Worm (Caenorhabditis elegans) whole organism, late embryonic: Measurements from ENCODE around the gene F28C6.5.

Experiments used
- C08G9.2 ChIP-seq: sonication (generic microtip); optimal IDR thresholded peaks from 2 replicates; lab custom pipeline; 2016; ENCODE audit warnings: mild to moderate bottlenecking, missing genetic modification characterization, moderate library complexity, missing compliant biosample characterization
- F13H6.1 ChIP-seq: sonication (generic microtip); optimal IDR thresholded peaks from 2 replicates; lab custom pipeline; 2016; ENCODE audit warnings: missing genetic modification characterization, missing compliant biosample characterization
- K02D7.2 ChIP-seq: sonication (generic microtip); optimal IDR thresholded peaks from 2 replicates; lab custom pipeline; 2017; ENCODE audit warnings: mild to moderate bottlenecking, missing genetic modification characterization, missing compliant biosample characterization
- K09A11.1 ChIP-seq: sonication (generic microtip); optimal IDR thresholded peaks from 2 replicates; lab custom pipeline; 2017; ENCODE audit warnings: antibody characterized with exemption, mild to moderate bottlenecking, missing genetic modification characterization, missing compliant biosample characterization; ENCODE audit not compliant: insufficient read depth
- Y22D7AL.16 ChIP-seq: sonication (generic microtip); optimal IDR thresholded peaks from 2 replicates; lab custom pipeline; 2016; ENCODE audit warnings: missing genetic modification characterization, missing compliant biosample characterization
- ahr-1 ChIP-seq: sonication (generic microtip); optimal IDR thresholded peaks from 2 replicates; lab custom pipeline; 2016; ENCODE audit warnings: missing genetic modification characterization, missing compliant biosample characterization
- ama-1 ChIP-seq: fragments of 150-350 bp; optimal IDR thresholded peaks from 2 replicates; lab custom pipeline; 2014
- ceh-18 ChIP-seq: sonication (generic microtip); optimal IDR thresholded peaks from 2 replicates; lab custom pipeline; 2016; ENCODE audit warnings: missing genetic modification characterization, missing compliant biosample characterization
- ceh-19 ChIP-seq: fragments of 200-800 bp; sonication (Bioruptor generic); optimal IDR thresholded peaks from 2 replicates; lab custom pipeline; 2018; ENCODE audit warnings: mild to moderate bottlenecking, missing genetic modification characterization, missing compliant biosample characterization
- ceh-22 ChIP-seq: sonication (generic microtip); optimal IDR thresholded peaks from 2 replicates; lab custom pipeline; 2017; ENCODE audit warnings: missing biosample characterization, missing genetic modification characterization
- ceh-24 ChIP-seq: sonication (generic microtip); optimal IDR thresholded peaks from 2 replicates; lab custom pipeline; 2016; ENCODE audit warnings: mild to moderate bottlenecking, missing genetic modification characterization, missing compliant biosample characterization
- ceh-30 ChIP-seq: fragments of 150-350 bp; optimal IDR thresholded peaks from 2 replicates; lab custom pipeline; 2014; ENCODE audit warnings: missing biosample characterization, missing genetic modification characterization
- ceh-31 ChIP-seq: sonication (generic microtip); optimal IDR thresholded peaks from 2 replicates; lab custom pipeline; 2016; ENCODE audit warnings: missing genetic modification characterization, missing compliant biosample characterization
- ceh-45 ChIP-seq: fragments of 200-800 bp; sonication (Bioruptor generic); IDR thresholded peaks from 2 replicates; pipeline ENCODE4 v1.3.6; 2022; ENCODE audit warnings: missing genetic modification reagents, missing genetic modification characterization, missing compliant biosample characterization
- ceh-48 ChIP-seq: sonication (generic microtip); optimal IDR thresholded peaks from 2 replicates; lab custom pipeline; 2016; ENCODE audit warnings: missing genetic modification characterization, inconsistent platforms, missing compliant biosample characterization
- ceh-9 ChIP-seq: sonication (generic microtip); optimal IDR thresholded peaks from 2 replicates; lab custom pipeline; 2016; ENCODE audit warnings: mild to moderate bottlenecking, missing genetic modification characterization, inconsistent platforms, missing compliant biosample characterization
- che-1 ChIP-seq: sonication (generic microtip); optimal IDR thresholded peaks from 2 replicates; lab custom pipeline; 2016; ENCODE audit warnings: mild to moderate bottlenecking, missing genetic modification characterization, missing compliant biosample characterization
- dmd-4 ChIP-seq: sonication (generic microtip); optimal IDR thresholded peaks from 2 replicates; lab custom pipeline; 2016; ENCODE audit warnings: borderline replicate concordance, missing genetic modification characterization, missing compliant biosample characterization
- dve-1 ChIP-seq: sonication (generic microtip); optimal IDR thresholded peaks from 2 replicates; lab custom pipeline; 2017; ENCODE audit warnings: antibody characterized with exemption, mild to moderate bottlenecking, missing genetic modification characterization, missing compliant biosample characterization
- elt-2 ChIP-seq: sonication (generic microtip); optimal IDR thresholded peaks from 2 replicates; lab custom pipeline; 2016; ENCODE audit warnings: missing genetic modification reagents, missing genetic modification characterization, missing compliant biosample characterization
- ets-4 ChIP-seq: sonication (generic microtip); optimal IDR thresholded peaks from 2 replicates; lab custom pipeline; 2016; ENCODE audit warnings: missing genetic modification characterization, missing compliant biosample characterization
- eyg-1 ChIP-seq: sonication (generic microtip); optimal IDR thresholded peaks from 2 replicates; lab custom pipeline; 2016; ENCODE audit warnings: missing genotype, missing genetic modification characterization, missing compliant biosample characterization
- fax-1 ChIP-seq: sonication (generic microtip); optimal IDR thresholded peaks from 2 replicates; lab custom pipeline; 2016; ENCODE audit warnings: missing genotype, missing genetic modification characterization, missing compliant biosample characterization
- fkh-10 ChIP-seq: fragments of 150-350 bp; optimal IDR thresholded peaks from 2 replicates; lab custom pipeline; 2014; ENCODE audit warnings: missing biosample characterization, missing genetic modification reagents, missing genetic modification characterization
- hlh-13 ChIP-seq: fragments of 200-800 bp; sonication (Bioruptor generic); optimal IDR thresholded peaks from 2 replicates; lab custom pipeline; 2018; ENCODE audit warnings: mild to moderate bottlenecking, missing genetic modification characterization, missing compliant biosample characterization
- hlh-30 ChIP-seq: sonication (generic microtip); optimal IDR thresholded peaks from 2 replicates; lab custom pipeline; 2017; ENCODE audit warnings: antibody characterized with exemption, missing genetic modification characterization, missing compliant biosample characterization; ENCODE audit not compliant: insufficient read depth
- hlh-8 ChIP-seq: sonication (generic microtip); optimal IDR thresholded peaks from 2 replicates; lab custom pipeline; 2016; ENCODE audit warnings: missing genotype, missing genetic modification characterization, missing compliant biosample characterization
- lim-6 ChIP-seq: sonication (generic microtip); optimal IDR thresholded peaks from 2 replicates; lab custom pipeline; 2016; ENCODE audit warnings: missing genetic modification characterization, missing compliant biosample characterization
- mec-3 ChIP-seq: sonication (generic microtip); optimal IDR thresholded peaks from 2 replicates; lab custom pipeline; 2016; ENCODE audit warnings: borderline replicate concordance, missing genetic modification characterization, missing compliant biosample characterization
- nfya-1 ChIP-seq: sonication (generic microtip); optimal IDR thresholded peaks from 2 replicates; lab custom pipeline; 2017; ENCODE audit warnings: missing genetic modification characterization, mild to moderate bottlenecking, missing compliant biosample characterization, antibody characterized with exemption, moderate library complexity
- nhr-11 ChIP-seq: fragments of 150-350 bp; optimal IDR thresholded peaks from 2 replicates; lab custom pipeline; 2014; ENCODE audit warnings: missing biosample characterization, missing genetic modification characterization
- nhr-232 ChIP-seq: sonication (generic microtip); optimal IDR thresholded peaks from 2 replicates; lab custom pipeline; 2016; ENCODE audit warnings: missing genetic modification characterization, missing compliant biosample characterization
- odd-2 ChIP-seq: sonication (generic microtip); optimal IDR thresholded peaks from 2 replicates; lab custom pipeline; 2017; ENCODE audit warnings: antibody characterized with exemption, mild to moderate bottlenecking, missing genetic modification characterization, missing compliant biosample characterization
- pag-3 ChIP-seq: sonication (generic microtip); optimal IDR thresholded peaks from 2 replicates; lab custom pipeline; 2016; ENCODE audit warnings: missing compliant biosample characterization, missing genetic modification characterization, borderline replicate concordance
- pat-9 ChIP-seq: fragments of 200-800 bp; sonication (Bioruptor generic); optimal IDR thresholded peaks from 2 replicates; lab custom pipeline; 2018; ENCODE audit warnings: mild to moderate bottlenecking, missing genetic modification characterization, moderate library complexity, missing compliant biosample characterization
- pha-2 ChIP-seq: sonication (generic microtip); optimal IDR thresholded peaks from 2 replicates; lab custom pipeline; 2017; ENCODE audit warnings: mild to moderate bottlenecking, missing genetic modification characterization, missing compliant biosample characterization
- pha-4 ChIP-seq: fragments of 150-350 bp; optimal IDR thresholded peaks from 2 replicates; lab custom pipeline; 2018; ENCODE audit warnings: missing biosample characterization, missing genetic modification reagents, missing genetic modification characterization
- pqm-1 ChIP-seq: sonication (generic microtip); optimal IDR thresholded peaks from 2 replicates; lab custom pipeline; 2016; ENCODE audit warnings: missing genetic modification characterization, missing compliant biosample characterization
- pros-1 ChIP-seq: fragments of 150-350 bp; optimal IDR thresholded peaks from 2 replicates; lab custom pipeline; 2014; ENCODE audit warnings: missing biosample characterization, missing genetic modification reagents, missing genetic modification characterization
- rnt-1 ChIP-seq: sonication (generic microtip); optimal IDR thresholded peaks from 2 replicates; lab custom pipeline; 2016; ENCODE audit warnings: missing genetic modification characterization, missing compliant biosample characterization
- sdc-2 ChIP-seq: sonication (generic microtip); optimal IDR thresholded peaks from 2 replicates; lab custom pipeline; 2016; ENCODE audit warnings: missing genotype, missing genetic modification characterization, missing compliant biosample characterization
- sox-2 ChIP-seq: fragments of 200-800 bp; sonication (Bioruptor generic); IDR thresholded peaks from 2 replicates; pipeline ENCODE4 v1.3.6; 2022; ENCODE audit warnings: missing genetic modification reagents, missing genetic modification characterization, missing compliant biosample characterization
- sox-4 ChIP-seq: sonication (generic microtip); optimal IDR thresholded peaks from 2 replicates; lab custom pipeline; 2017; ENCODE audit warnings: mild to moderate bottlenecking, missing genetic modification characterization, inconsistent platforms, missing compliant biosample characterization
- tbx-2 ChIP-seq: sonication (generic microtip); optimal IDR thresholded peaks from 2 replicates; lab custom pipeline; 2016; ENCODE audit warnings: missing genetic modification characterization, missing compliant biosample characterization
- tbx-7 ChIP-seq: sonication (generic microtip); optimal IDR thresholded peaks from 2 replicates; lab custom pipeline; 2016; ENCODE audit warnings: missing genotype, missing genetic modification characterization, missing compliant biosample characterization
- ttx-3 ChIP-seq: sonication (generic microtip); optimal IDR thresholded peaks from 2 replicates; lab custom pipeline; 2016; ENCODE audit warnings: missing genetic modification reagents, missing genetic modification characterization, missing compliant biosample characterization
- unc-3 ChIP-seq, 2 experiments: fragments of 200-800 bp in 1 of 2; sonication (Bioruptor generic) in 1 of 2; sonication (generic microtip) in 1 of 2; conservative IDR thresholded peaks in 1 of 2; optimal IDR thresholded peaks in 1 of 2; 2 replicates each; pipeline versions ENCODE4 v1.3.6 to Lab custom; 2016 to 2022; ENCODE audit warnings: missing compliant biosample characterization in 2 of 2, missing genetic modification characterization in 2 of 2, missing genetic modification reagents in 1 of 2
- unc-42 ChIP-seq: sonication (generic microtip); optimal IDR thresholded peaks from 2 replicates; lab custom pipeline; 2016; ENCODE audit warnings: missing genotype, missing genetic modification characterization, missing compliant biosample characterization
- unc-55 ChIP-seq: sonication (generic microtip); optimal IDR thresholded peaks from 2 replicates; lab custom pipeline; 2017; ENCODE audit warnings: missing biosample characterization, missing genetic modification reagents, missing genetic modification characterization
- unc-86 ChIP-seq: sonication (generic microtip); optimal IDR thresholded peaks from 2 replicates; lab custom pipeline; 2016; ENCODE audit warnings: missing genetic modification characterization, missing compliant biosample characterization
- zip-5 ChIP-seq: sonication (generic microtip); optimal IDR thresholded peaks from 2 replicates; lab custom pipeline; 2016; ENCODE audit warnings: missing genetic modification characterization, missing compliant biosample characterization
- ztf-16 ChIP-seq: sonication (generic microtip); optimal IDR thresholded peaks from 2 replicates; lab custom pipeline; 2017; ENCODE audit warnings: missing genetic modification characterization, missing compliant biosample characterization

The F28C6.5 gene

ce11 chrII:8561227-8561626 is 38.1 kb upstream of the F28C6.5 start, which contains the start of gene iff-2:
TSS of gene iff-2 (minus strand) at chrII:8561367.
- peak; percentile 83 for TF ChIP-seq ztf-16 (tag; lab: Kevin White, UChicago)
- no peak for TF ChIP-seq nhr-232 (tag; lab: Kevin White, UChicago)
- peak; percentile 41 for TF ChIP-seq odd-2 (tag; lab: Kevin White, UChicago)
- peak; percentile 62; the same call in 1 of the 2 replicates for TF ChIP-seq ceh-45 (GFP tag; lab: Robert Waterston, UW)
- peak; percentile 72 for TF ChIP-seq pat-9
- TF ChIP-seq pha-4: no peak
- peak; percentile 76 for TF ChIP-seq unc-86
- TF ChIP-seq sox-2: peak; percentile 39; the same call in 1 of the 2 replicates
- peak; percentile 96 for TF ChIP-seq pros-1 (tag; lab: Kevin White, UChicago)
- TF ChIP-seq ceh-18: peak; percentile 99
- peak; percentile 48 for TF ChIP-seq tbx-7
- TF ChIP-seq sdc-2 (tag; lab: Kevin White, UChicago): peak; percentile 78
- TF ChIP-seq nfya-1 (tag; lab: Kevin White, UChicago): peak; percentile 97
- no peak for TF ChIP-seq ahr-1 (tag; lab: Kevin White, UChicago)
- TF ChIP-seq dmd-4 (tag; lab: Kevin White, UChicago): peak; percentile 1
- TF ChIP-seq hlh-8: peak; percentile 50
- TF ChIP-seq pha-2 (tag; lab: Kevin White, UChicago): peak; percentile 46
- no peak for TF ChIP-seq fax-1 (tag; lab: Kevin White, UChicago)
- no peak for TF ChIP-seq hlh-13 (GFP tag; lab: Kevin White, UChicago)
- TF ChIP-seq che-1 (tag; lab: Kevin White, UChicago): no peak
- TF ChIP-seq elt-2 (tag; lab: Kevin White, UChicago): peak; percentile 91
- peak; percentile 93 for TF ChIP-seq unc-42 (tag; lab: Kevin White, UChicago)
- peak; percentile 37 for TF ChIP-seq ttx-3
- TF ChIP-seq rnt-1 (tag; lab: Kevin White, UChicago): peak; percentile 95
- TF ChIP-seq dve-1 (tag; lab: Kevin White, UChicago): peak; percentile 98
- no peak for TF ChIP-seq ceh-24 (tag; lab: Kevin White, UChicago)
- peak; percentile 66 for TF ChIP-seq F13H6.1
- peak; percentile 89 for TF ChIP-seq ets-4 (tag; lab: Kevin White, UChicago)
- TF ChIP-seq ceh-9 (tag; lab: Kevin White, UChicago): no peak
- peak; percentile 49 for TF ChIP-seq ceh-48 (tag; lab: Kevin White, UChicago)
- peak; percentile 50 for TF ChIP-seq sox-4 (tag; lab: Kevin White, UChicago)
- peak; percentile 62 for TF ChIP-seq nhr-11
- TF ChIP-seq ama-1 (lab: Kevin White, UChicago): peak; percentile 51
- TF ChIP-seq zip-5 (tag; lab: Kevin White, UChicago): no peak
- TF ChIP-seq ceh-31 (tag; lab: Kevin White, UChicago): peak; percentile 95
- TF ChIP-seq ceh-19 (GFP tag; lab: Kevin White, UChicago): peak; percentile 62
- TF ChIP-seq Y22D7AL.16 (tag; lab: Kevin White, UChicago): no peak
- TF ChIP-seq K09A11.1 (tag; lab: Kevin White, UChicago): peak; percentile 80
- peak; percentile 14 for TF ChIP-seq K02D7.2 (tag; lab: Kevin White, UChicago)
- peak; percentile 59 for TF ChIP-seq fkh-10 (GFP tag; lab: Kevin White, UChicago)
- no peak for TF ChIP-seq lim-6
- TF ChIP-seq eyg-1 (tag; lab: Kevin White, UChicago): no peak
- TF ChIP-seq pag-3 (tag; lab: Kevin White, UChicago): no peak
- peak; percentile 73 for TF ChIP-seq pqm-1 (tag; lab: Kevin White, UChicago)
- peak; percentile 43; the same call in 1 of the 2 replicates for TF ChIP-seq unc-3 (GFP tag; conservative IDR thresholded peaks at IDR 0.05; lab: Robert Waterston, UW)
- peak; percentile 48 for TF ChIP-seq unc-3 (tag; optimal IDR thresholded peaks at IDR 0.05; lab: Kevin White, UChicago)
- TF ChIP-seq C08G9.2 (tag; lab: Kevin White, UChicago): peak; percentile 65
- TF ChIP-seq ceh-22 (tag; lab: Kevin White, UChicago): peak; percentile 67
- peak; percentile 39 for TF ChIP-seq ceh-30 (tag; lab: Kevin White, UChicago)
- peak; percentile 86 for TF ChIP-seq unc-55 (GFP tag; lab: Kevin White, UChicago)
- TF ChIP-seq mec-3: no peak
- TF ChIP-seq hlh-30 (tag; lab: Kevin White, UChicago): peak; percentile 100
- peak; percentile 97 for TF ChIP-seq tbx-2 (tag; lab: Kevin White, UChicago)
